Worm (Caenorhabditis elegans) whole organism, mixed stage, embryonic: Measurements from ENCODE around the gene C44H4.4.

ENCODE experiments used
- M03D4.4 ChIP-seq: sonication (generic microtip); optimal IDR thresholded peaks from 2 replicates; lab custom pipeline; 2017; ENCODE audit warnings: mild to moderate bottlenecking, missing genetic modification characterization, missing compliant biosample characterization
- bed-3 ChIP-seq: fragments of 200-800 bp; sonication (Bioruptor generic); optimal IDR thresholded peaks from 3 replicates; lab custom pipeline; 2018; ENCODE audit warnings: mild to moderate bottlenecking, missing genetic modification characterization, moderate library complexity, missing compliant biosample characterization
- blmp-1 ChIP-seq: fragments of 150-350 bp; optimal IDR thresholded peaks from 2 replicates; lab custom pipeline; 2014; ENCODE audit warnings: missing biosample characterization, missing genetic modification characterization
- ceh-39 ChIP-seq: fragments of 150-350 bp; optimal IDR thresholded peaks from 2 replicates; lab custom pipeline; 2014; ENCODE audit warnings: missing biosample characterization, missing genetic modification characterization
- ceh-43 ChIP-seq: fragments of 200-800 bp; sonication (Bioruptor generic); optimal IDR thresholded peaks from 2 replicates; lab custom pipeline; 2018; ENCODE audit warnings: mild to moderate bottlenecking, missing genetic modification characterization, moderate library complexity, missing compliant biosample characterization
- ceh-83 ChIP-seq: fragments of 200-800 bp; sonication (Bioruptor generic); optimal IDR thresholded peaks from 2 replicates; lab custom pipeline; 2018; ENCODE audit warnings: mild to moderate bottlenecking, missing genetic modification characterization, missing compliant biosample characterization
- ces-1 ChIP-seq: fragments of 150-350 bp; optimal IDR thresholded peaks from 2 replicates; lab custom pipeline; 2014; ENCODE audit warnings: missing biosample characterization, missing genetic modification reagents, missing genetic modification characterization
- cnd-1 ChIP-seq: fragments of 200-800 bp; sonication (Bioruptor generic); optimal IDR thresholded peaks from 2 replicates; lab custom pipeline; 2018; ENCODE audit warnings: mild to moderate bottlenecking, missing genetic modification characterization, missing compliant biosample characterization
- drap-1 ChIP-seq: fragments of 200-800 bp; sonication (Bioruptor generic); optimal IDR thresholded peaks from 3 replicates; lab custom pipeline; 2018; ENCODE audit warnings: mild to moderate bottlenecking, missing genetic modification characterization, missing compliant biosample characterization
- elt-1 ChIP-seq: sonication (generic microtip); optimal IDR thresholded peaks from 2 replicates; lab custom pipeline; 2017; ENCODE audit warnings: missing genetic modification characterization, mild to moderate bottlenecking, missing compliant biosample characterization, antibody characterized with exemption, moderate library complexity, borderline replicate concordance; ENCODE audit not compliant: insufficient read depth
- elt-3 ChIP-seq: fragments of 150-350 bp; optimal IDR thresholded peaks from 2 replicates; lab custom pipeline; 2014; ENCODE audit warnings: missing biosample characterization, missing genetic modification characterization
- flh-1 ChIP-seq: fragments of 200-800 bp; sonication (Bioruptor generic); optimal IDR thresholded peaks from 2 replicates; lab custom pipeline; 2018; ENCODE audit warnings: mild to moderate bottlenecking, missing genetic modification characterization, moderate library complexity, missing compliant biosample characterization
- ham-2 ChIP-seq: fragments of 200-800 bp; sonication (Bioruptor generic); optimal IDR thresholded peaks from 2 replicates; lab custom pipeline; 2018; ENCODE audit warnings: mild to moderate bottlenecking, missing genetic modification characterization, missing compliant biosample characterization
- hlh-1 ChIP-seq: fragments of 150-350 bp; optimal IDR thresholded peaks from 2 replicates; lab custom pipeline; 2014; ENCODE audit warnings: missing biosample characterization, missing genetic modification reagents, missing genetic modification characterization
- lin-13 ChIP-seq: fragments of 150-350 bp; optimal IDR thresholded peaks from 2 replicates; lab custom pipeline; 2014; ENCODE audit warnings: missing biosample characterization, missing genetic modification characterization
- lin-32 ChIP-seq: fragments of 200-800 bp; sonication (Bioruptor generic); optimal IDR thresholded peaks from 2 replicates; lab custom pipeline; 2018; ENCODE audit warnings: mild to moderate bottlenecking, missing genetic modification characterization, missing compliant biosample characterization
- lsy-2 ChIP-seq: fragments of 150-350 bp; optimal IDR thresholded peaks from 2 replicates; lab custom pipeline; 2014; ENCODE audit warnings: missing biosample characterization, missing genetic modification characterization
- mab-5 ChIP-seq: fragments of 150-350 bp; optimal IDR thresholded peaks from 2 replicates; lab custom pipeline; 2014; ENCODE audit warnings: missing biosample characterization, missing genetic modification characterization
- mep-1 ChIP-seq: fragments of 150-350 bp; optimal IDR thresholded peaks from 2 replicates; lab custom pipeline; 2017; ENCODE audit warnings: missing biosample characterization, missing genetic modification reagents, missing genetic modification characterization, inconsistent platforms
- mls-2 ChIP-seq: sonication (generic microtip); optimal IDR thresholded peaks from 2 replicates; lab custom pipeline; 2016; ENCODE audit warnings: mild to moderate bottlenecking, missing genetic modification characterization, moderate library complexity, missing compliant biosample characterization
- nhr-12 ChIP-seq: fragments of 150-350 bp; optimal IDR thresholded peaks from 2 replicates; lab custom pipeline; 2014; ENCODE audit warnings: missing biosample characterization, missing genetic modification characterization
- nhr-2 ChIP-seq: fragments of 150-350 bp; optimal IDR thresholded peaks from 2 replicates; lab custom pipeline; 2014; ENCODE audit warnings: missing biosample characterization, missing genetic modification characterization
- nhr-237 ChIP-seq: fragments of 150-350 bp; optimal IDR thresholded peaks from 2 replicates; lab custom pipeline; 2014; ENCODE audit warnings: missing biosample characterization, missing genetic modification characterization
- nhr-28 ChIP-seq: fragments of 150-350 bp; optimal IDR thresholded peaks from 2 replicates; lab custom pipeline; 2014; ENCODE audit warnings: missing biosample characterization, missing genetic modification characterization
- nhr-76 ChIP-seq: sonication (generic microtip); optimal IDR thresholded peaks from 2 replicates; lab custom pipeline; 2017; ENCODE audit warnings: missing biosample characterization, missing genetic modification characterization
- pha-4 ChIP-seq: fragments of 150-350 bp; optimal IDR thresholded peaks from 2 replicates; lab custom pipeline; 2018; ENCODE audit warnings: missing biosample characterization, missing genetic modification reagents, missing genetic modification characterization
- sem-2 ChIP-seq: fragments of 200-800 bp; sonication (Bioruptor generic); optimal IDR thresholded peaks from 2 replicates; lab custom pipeline; 2018; ENCODE audit warnings: mild to moderate bottlenecking, missing genetic modification characterization, missing compliant biosample characterization
- snpc-4 ChIP-seq: fragments of 150-350 bp; optimal IDR thresholded peaks from 2 replicates; lab custom pipeline; 2014; ENCODE audit warnings: missing biosample characterization, missing genetic modification characterization
- sptf-1 ChIP-seq: sonication (generic microtip); optimal IDR thresholded peaks from 2 replicates; lab custom pipeline; 2017; ENCODE audit warnings: mild to moderate bottlenecking, missing genetic modification characterization, moderate library complexity, missing compliant biosample characterization
- tbx-8 ChIP-seq: fragments of 200-800 bp; sonication (Bioruptor generic); optimal IDR thresholded peaks from 2 replicates; lab custom pipeline; 2018; ENCODE audit warnings: mild to moderate bottlenecking, missing genetic modification characterization, moderate library complexity, missing compliant biosample characterization
- unc-120 ChIP-seq: sonication (generic microtip); optimal IDR thresholded peaks from 2 replicates; lab custom pipeline; 2017; ENCODE audit warnings: missing genetic modification characterization, missing compliant biosample characterization; ENCODE audit not compliant: poor library complexity, severe bottlenecking
- unc-39 ChIP-seq: fragments of 150-350 bp; optimal IDR thresholded peaks from 2 replicates; lab custom pipeline; 2014; ENCODE audit warnings: missing biosample characterization, missing genetic modification characterization
- unc-62 ChIP-seq: fragments of 150-350 bp; optimal IDR thresholded peaks from 2 replicates; lab custom pipeline; 2014; ENCODE audit warnings: missing biosample characterization, missing genetic modification reagents, missing genetic modification characterization
- zip-8 ChIP-seq: fragments of 150-350 bp; optimal IDR thresholded peaks from 2 replicates; lab custom pipeline; 2014; ENCODE audit warnings: missing biosample characterization, missing genetic modification characterization
- ztf-11 ChIP-seq: fragments of 150-350 bp; optimal IDR thresholded peaks from 2 replicates; lab custom pipeline; 2014; ENCODE audit warnings: missing biosample characterization, missing genetic modification characterization

The C44H4.4 gene

DNA sequence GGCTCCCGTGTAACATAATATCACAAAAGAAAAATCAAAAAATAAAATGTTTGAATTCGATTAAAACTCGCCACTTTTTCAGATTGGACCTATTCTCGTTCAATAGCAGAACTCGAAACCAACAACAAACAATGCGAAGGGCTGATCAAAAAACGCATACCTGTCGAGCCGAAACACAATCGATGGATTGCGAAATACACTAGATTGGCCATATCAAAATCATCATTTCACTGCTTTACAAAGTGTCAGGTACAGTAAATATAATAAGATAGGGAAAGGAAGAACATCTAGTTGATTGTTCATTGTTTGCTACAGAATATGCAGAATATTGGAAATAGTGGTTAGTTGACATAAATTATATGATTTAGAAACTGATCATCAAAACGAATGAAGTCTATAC, 18.9 kb upstream of the C44H4.4 start:
- no peak for TF ChIP-seq ces-1 (GFP tag; lab: Kevin White, UChicago)
- no peak for TF ChIP-seq nhr-2 (tag; lab: Kevin White, UChicago)
- no peak for TF ChIP-seq elt-1
- no peak for TF ChIP-seq nhr-76 (tag; lab: Kevin White, UChicago)
- no peak for TF ChIP-seq unc-120 (tag; lab: Kevin White, UChicago)
- no peak for TF ChIP-seq bed-3 (GFP tag; lab: Kevin White, UChicago)
- TF ChIP-seq lsy-2 (tag; lab: Kevin White, UChicago) = no peak
- TF ChIP-seq mab-5 (tag; lab: Kevin White, UChicago) = no peak
- TF ChIP-seq sem-2 = no peak
- TF ChIP-seq ztf-11 (tag; lab: Kevin White, UChicago) = no peak
- no peak for TF ChIP-seq unc-39
- no peak for TF ChIP-seq sptf-1 (tag; lab: Kevin White, UChicago)
- no peak for TF ChIP-seq flh-1 (GFP tag; lab: Kevin White, UChicago)
- no peak for TF ChIP-seq nhr-12
- TF ChIP-seq mep-1 (tag; lab: Kevin White, UChicago) = no peak
- TF ChIP-seq elt-3 (tag; lab: Kevin White, UChicago) = no peak
- TF ChIP-seq, all 35 proteins: peak for 0

ce11 chrX:14602676-14603075, 13.8 kb upstream of the C44H4.4 start, which contains the start of gene eor-2:
eor-2 (plus strand) TSS chrX:14603017.
- no peak for TF ChIP-seq nhr-12
- TF ChIP-seq ham-2 (GFP tag; lab: Kevin White, UChicago) = peak; percentile 46
- TF ChIP-seq hlh-1 (tag; lab: Kevin White, UChicago) = no peak
- no peak for TF ChIP-seq cnd-1 (tag; lab: Kevin White, UChicago)
- peak; percentile 24 for TF ChIP-seq M03D4.4
- peak; percentile 51 for TF ChIP-seq ces-1 (GFP tag; lab: Kevin White, UChicago)
- TF ChIP-seq lin-13 = peak; percentile 47
- no peak for TF ChIP-seq bed-3 (GFP tag; lab: Kevin White, UChicago)
- no peak for TF ChIP-seq unc-39
- peak; percentile 61 for TF ChIP-seq ceh-83 (GFP tag; lab: Kevin White, UChicago)
- TF ChIP-seq elt-3 (tag; lab: Kevin White, UChicago) = no peak
- peak; percentile 13 for TF ChIP-seq sptf-1 (tag; lab: Kevin White, UChicago)
- peak; percentile 65 for TF ChIP-seq mep-1 (tag; lab: Kevin White, UChicago)
- peak; percentile 44 for TF ChIP-seq drap-1 (GFP tag; lab: Kevin White, UChicago)
- no peak for TF ChIP-seq mab-5 (tag; lab: Kevin White, UChicago)
- TF ChIP-seq elt-1 = no peak
- TF ChIP-seq mls-2 (tag; lab: Kevin White, UChicago) = peak; percentile 62
- TF ChIP-seq tbx-8 (GFP tag; lab: Kevin White, UChicago) = no peak
- TF ChIP-seq lin-32 (GFP tag; lab: Kevin White, UChicago) = no peak
- peak; percentile 96 for TF ChIP-seq pha-4 (tag; lab: Kevin White, UChicago)
- TF ChIP-seq ztf-11 (tag; lab: Kevin White, UChicago) = peak; percentile 31
- TF ChIP-seq unc-120 (tag; lab: Kevin White, UChicago) = no peak
- peak; percentile 28 for TF ChIP-seq ceh-43 (GFP tag; lab: Kevin White, UChicago)
- no peak for TF ChIP-seq nhr-237 (tag; lab: Kevin White, UChicago)
- TF ChIP-seq flh-1 (GFP tag; lab: Kevin White, UChicago) = no peak
- TF ChIP-seq nhr-2 (tag; lab: Kevin White, UChicago) = peak; percentile 14
- TF ChIP-seq zip-8 = no peak
- TF ChIP-seq blmp-1 = no peak
- peak; percentile 24 for TF ChIP-seq unc-62 (GFP tag; lab: Kevin White, UChicago)
- TF ChIP-seq nhr-76 (tag; lab: Kevin White, UChicago) = no peak
- TF ChIP-seq snpc-4 = no peak
- TF ChIP-seq lsy-2 (tag; lab: Kevin White, UChicago) = peak; percentile 31
- TF ChIP-seq nhr-28 (tag; lab: Kevin White, UChicago) = no peak
- no peak for TF ChIP-seq sem-2
- no peak for TF ChIP-seq ceh-39 (tag; lab: Kevin White, UChicago)
- TF ChIP-seq, all 35 proteins: peak for 15

- no peak for TF ChIP-seq ces-1 (GFP tag; lab: Kevin White, UChicago)
- TF ChIP-seq sem-2 = no peak
- no peak for TF ChIP-seq ceh-43 (GFP tag; lab: Kevin White, UChicago)
- TF ChIP-seq, all 35 proteins: peak for 0
Observed at ce11 chrX:14599245-14599644, 10.3 kb upstream of the C44H4.4 start, which contains the start of gene C44H4.6. C44H4.6 (minus strand) TSS chrX:14599345.
